Fruit fly (Drosophila melanogaster) S2 (cell line): ENCODE data around the gene CG11710.

Experiments used
- CG8478 ChIP-seq: fragments of >200 bp; optimal IDR thresholded peaks from 2 replicates; lab custom pipeline; 2018
- CTCF ChIP-seq, 2 experiments: fragments of >200 bp; optimal IDR thresholded peaks; 2 replicates each; lab custom pipeline; 2018

- TF ChIP-seq CG8478 (lab: Kevin White, UChicago), result no peak
- no peak for TF ChIP-seq CTCF (optimal IDR thresholded peaks at IDR 0.05; lab: Kevin White, UChicago)
These were observed 7.4 kb upstream of the CG11710 start for dm6 chrX:20436866-20437265.
